Worm (Caenorhabditis elegans) whole organism, young adult: ENCODE measurements around the gene C49C3.7.

ENCODE experiments used
- F37B4.10 ChIP-seq: fragments of 200-800 bp; sonication (Bioruptor generic); IDR thresholded peaks from 2 replicates; pipeline ENCODE4 v1.3.6; 2022; ENCODE audit warnings: missing genetic modification characterization, missing compliant biosample characterization
- Y67H2A.10 ChIP-seq: fragments of 200-800 bp; sonication (Bioruptor generic); conservative IDR thresholded peaks from 2 replicates; pipeline ENCODE4 v1.3.6; 2022; ENCODE audit warnings: missing genetic modification reagents, missing genetic modification characterization, missing compliant biosample characterization
- aptf-3 ChIP-seq: fragments of 200-800 bp; sonication (Bioruptor generic); IDR thresholded peaks from 2 replicates; pipeline ENCODE4 v1.3.6; 2022; ENCODE audit warnings: missing genetic modification characterization, missing compliant biosample characterization
- lin-26 ChIP-seq: fragments of 200-800 bp; sonication (Bioruptor generic); IDR thresholded peaks from 2 replicates; pipeline ENCODE4 v1.3.6; 2022; ENCODE audit warnings: missing genetic modification reagents, missing genetic modification characterization, missing compliant biosample characterization
- unc-130 ChIP-seq: sonication (generic microtip); optimal IDR thresholded peaks from 2 replicates; lab custom pipeline; 2016; ENCODE audit warnings: missing genetic modification reagents, missing genetic modification characterization, missing compliant biosample characterization

DNA sequence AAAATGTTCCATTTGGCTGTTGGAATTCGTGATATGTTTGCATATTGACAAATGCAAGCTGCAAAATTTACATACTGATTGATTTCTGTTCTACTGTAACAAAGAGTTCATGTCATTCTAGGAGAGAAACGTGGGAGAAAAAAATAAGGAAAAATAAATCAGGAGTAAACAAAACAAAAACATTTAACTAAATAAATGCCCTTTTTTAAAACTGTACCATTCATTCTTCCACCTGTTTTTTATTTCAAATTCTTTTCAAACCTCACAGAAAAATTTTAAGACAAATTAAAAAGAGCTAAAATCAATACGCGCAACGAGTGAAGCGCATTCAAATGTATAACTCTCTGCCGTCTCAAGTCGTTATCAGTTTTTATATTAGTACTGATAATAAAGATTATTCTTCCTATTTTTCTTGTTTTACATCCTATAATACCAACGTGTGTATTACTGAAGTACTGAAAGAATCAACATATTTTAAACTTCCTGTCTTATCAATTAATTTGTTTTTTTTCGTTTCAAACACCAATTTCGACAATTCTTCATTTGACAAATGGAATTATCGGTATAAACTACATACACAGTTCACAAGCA, 6.7 kb downstream of the C49C3.7 start, which contains the start of gene C49C3.10:
- TF ChIP-seq lin-26 (GFP tag; lab: Robert Waterston, UW) = no peak
- TF ChIP-seq F37B4.10 (GFP tag; lab: Robert Waterston, UW) = no peak
- no peak for TF ChIP-seq unc-130
- TF ChIP-seq aptf-3 = no peak
- TF ChIP-seq Y67H2A.10 (GFP tag; lab: Robert Waterston, UW) = no peak
